Worm (Caenorhabditis elegans) whole organism, L2 larva: ENCODE results near the gene srh-252.
A peak's percentile ranks its signal among the peaks of the same experiment; 100 is the strongest.
"Not testable (repeated sequence)": the region's sequence is repeated elsewhere in the genome, so short reads cannot be mapped to it uniquely, and the experiment has no call there.

Experiments
- F13H6.1 ChIP-seq: sonication (generic microtip); optimal IDR thresholded peaks from 2 replicates; lab custom pipeline; 2016; ENCODE audit warnings: missing genetic modification characterization, missing compliant biosample characterization
- Y55F3AM.14 ChIP-seq: fragments of 200-800 bp; sonication (Bioruptor generic); optimal IDR thresholded peaks from 2 replicates; lab custom pipeline; 2018; ENCODE audit warnings: mild to moderate bottlenecking, missing genetic modification characterization, missing compliant biosample characterization
- ZK546.5 ChIP-seq: sonication (generic microtip); optimal IDR thresholded peaks from 2 replicates; lab custom pipeline; 2017; ENCODE audit warnings: missing biosample characterization, missing genetic modification characterization
- alr-1 ChIP-seq: fragments of 150-350 bp; optimal IDR thresholded peaks from 2 replicates; lab custom pipeline; 2014; ENCODE audit warnings: missing biosample characterization, missing genetic modification characterization
- aly-2 ChIP-seq: fragments of 150-350 bp; optimal IDR thresholded peaks from 2 replicates; lab custom pipeline; 2014; ENCODE audit warnings: missing biosample characterization, missing genetic modification characterization
- ama-1 ChIP-seq: fragments of 150-350 bp; optimal IDR thresholded peaks from 2 replicates; lab custom pipeline; 2018; ENCODE audit warnings: inconsistent platforms
- blmp-1 ChIP-seq: sonication (generic microtip); optimal IDR thresholded peaks from 2 replicates; lab custom pipeline; 2017; ENCODE audit warnings: missing genetic modification characterization, mild to moderate bottlenecking, missing compliant biosample characterization, antibody characterized with exemption, moderate library complexity; ENCODE audit not compliant: insufficient read depth
- ceh-16 ChIP-seq: fragments of 150-350 bp; optimal IDR thresholded peaks from 2 replicates; lab custom pipeline; 2014; ENCODE audit warnings: missing biosample characterization, missing genetic modification characterization
- ceh-82 ChIP-seq: fragments of 150-350 bp; optimal IDR thresholded peaks from 2 replicates; lab custom pipeline; 2014; ENCODE audit warnings: missing biosample characterization, missing genetic modification characterization
- crh-2 ChIP-seq: sonication (generic microtip); optimal IDR thresholded peaks from 2 replicates; lab custom pipeline; 2017; ENCODE audit warnings: missing biosample characterization, missing genetic modification characterization
- elt-1 ChIP-seq: fragments of 150-350 bp; optimal IDR thresholded peaks from 2 replicates; lab custom pipeline; 2014; ENCODE audit warnings: missing biosample characterization, missing genetic modification characterization
- elt-3 ChIP-seq: sonication (generic microtip); optimal IDR thresholded peaks from 2 replicates; lab custom pipeline; 2017; ENCODE audit warnings: missing biosample characterization, missing genetic modification characterization
- fos-1 ChIP-seq: fragments of 150-350 bp; optimal IDR thresholded peaks from 2 replicates; lab custom pipeline; 2014; ENCODE audit warnings: missing biosample characterization, missing genetic modification characterization
- lin-11 ChIP-seq: fragments of 150-350 bp; sonication (generic microtip); optimal IDR thresholded peaks from 2 replicates; lab custom pipeline; 2014; ENCODE audit warnings: missing biosample characterization, missing genetic modification characterization, inconsistent platforms, mixed read lengths
- lin-13 ChIP-seq: fragments of 150-350 bp; optimal IDR thresholded peaks from 2 replicates; lab custom pipeline; 2014; ENCODE audit warnings: missing biosample characterization, missing genetic modification reagents, missing genetic modification characterization
- lin-39 ChIP-seq: fragments of 150-350 bp; optimal IDR thresholded peaks from 2 replicates; lab custom pipeline; 2014; ENCODE audit warnings: missing biosample characterization, missing genetic modification reagents, missing genetic modification characterization
- lsy-2 ChIP-seq, 2 experiments: fragments of 150-350 bp in 1 of 2; sonication (generic microtip) in 1 of 2; optimal IDR thresholded peaks; 2 replicates each; lab custom pipeline; 2014 to 2017; ENCODE audit warnings: missing biosample characterization in 2 of 2, missing genetic modification characterization in 2 of 2
- mbf-1 ChIP-seq: sonication (generic microtip); optimal IDR thresholded peaks from 2 replicates; lab custom pipeline; 2017; ENCODE audit warnings: missing biosample characterization, missing genetic modification characterization
- mdl-1 ChIP-seq, 2 experiments: fragments of 150-350 bp in 1 of 2; sonication (generic microtip) in 1 of 2; optimal IDR thresholded peaks; 2 replicates each; lab custom pipeline; 2017; ENCODE audit warnings: missing biosample characterization in 2 of 2, missing genetic modification characterization in 2 of 2
- nhr-11 ChIP-seq: fragments of 150-350 bp; optimal IDR thresholded peaks from 2 replicates; lab custom pipeline; 2014; ENCODE audit warnings: missing biosample characterization, missing genetic modification characterization
- nhr-12 ChIP-seq: fragments of 150-350 bp; optimal IDR thresholded peaks from 2 replicates; lab custom pipeline; 2014; ENCODE audit warnings: missing biosample characterization, missing genetic modification characterization
- nhr-21 ChIP-seq: fragments of 150-350 bp; optimal IDR thresholded peaks from 2 replicates; lab custom pipeline; 2014; ENCODE audit warnings: missing biosample characterization, missing genetic modification characterization
- nhr-237 ChIP-seq: fragments of 150-350 bp; optimal IDR thresholded peaks from 2 replicates; lab custom pipeline; 2014; ENCODE audit warnings: missing biosample characterization, missing genetic modification characterization
- peb-1 ChIP-seq: fragments of 150-350 bp; optimal IDR thresholded peaks from 2 replicates; lab custom pipeline; 2014; ENCODE audit warnings: missing biosample characterization, missing genetic modification characterization
- sem-4 ChIP-seq: fragments of 150-350 bp; optimal IDR thresholded peaks from 2 replicates; lab custom pipeline; 2014; ENCODE audit warnings: missing biosample characterization, missing genetic modification reagents, missing genetic modification characterization
- skn-1 ChIP-seq: sonication (generic microtip); optimal IDR thresholded peaks from 2 replicates; lab custom pipeline; 2017; ENCODE audit warnings: missing biosample characterization, missing genetic modification characterization
- sma-3 ChIP-seq: sonication (generic microtip); optimal IDR thresholded peaks from 2 replicates; lab custom pipeline; 2016; ENCODE audit warnings: missing genetic modification reagents, missing genetic modification characterization, missing compliant biosample characterization
- snpc-4 ChIP-seq: fragments of 150-350 bp; optimal IDR thresholded peaks from 2 replicates; lab custom pipeline; 2014; ENCODE audit warnings: missing biosample characterization, missing genetic modification characterization
- unc-62 ChIP-seq: fragments of 150-350 bp; optimal IDR thresholded peaks from 2 replicates; lab custom pipeline; 2014; ENCODE audit warnings: missing biosample characterization, missing genetic modification reagents, missing genetic modification characterization
- ztf-1 ChIP-seq: fragments of 200-800 bp; sonication (Bioruptor generic); conservative IDR thresholded peaks from 2 replicates; pipeline ENCODE4 v1.3.6; 2022; ENCODE audit warnings: missing genetic modification characterization, missing compliant biosample characterization

srh-252 gene

DNA sequence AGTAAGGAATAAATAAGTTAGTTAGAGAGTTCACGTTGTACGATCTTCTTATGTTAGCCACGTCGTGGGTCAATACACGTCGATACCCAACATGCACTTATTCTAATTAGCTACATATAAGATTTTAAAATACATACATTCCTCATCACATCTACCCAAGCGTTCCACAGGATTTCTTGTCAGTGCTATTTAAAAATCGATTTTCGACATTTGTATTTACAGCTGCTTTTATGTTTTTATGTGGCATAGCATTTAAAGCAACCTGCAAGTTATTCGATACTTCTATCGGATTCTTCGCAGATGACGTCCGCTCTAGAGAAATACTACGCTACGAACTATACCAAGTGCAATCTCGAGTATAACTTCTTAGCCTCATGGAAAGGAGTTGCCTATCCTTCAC is 32.2 kb upstream of the srh-252 start, which contains the start of gene srh-115:
Gene srh-115, plus strand, starts transcription at position 301 of the 400 bp plus-strand sequence.
- no peak for TF ChIP-seq lin-13 (GFP tag; lab: Kevin White, UChicago)
- TF ChIP-seq nhr-237 (tag; lab: Kevin White, UChicago): no peak
- TF ChIP-seq alr-1 (tag; lab: Kevin White, UChicago): no peak
- TF ChIP-seq nhr-11 (tag; lab: Kevin White, UChicago): no peak
- no peak for TF ChIP-seq elt-3

ce11 chrV:17255028-17255427 is 31.8 kb upstream of the srh-252 start, which contains the start of gene srh-116:
srh-116 (minus strand) TSS chrV:17255128.
- TF ChIP-seq nhr-12 (tag; lab: Kevin White, UChicago); skn-1 (tag; lab: Kevin White, UChicago); F13H6.1: not testable (repeated sequence)

DNA sequence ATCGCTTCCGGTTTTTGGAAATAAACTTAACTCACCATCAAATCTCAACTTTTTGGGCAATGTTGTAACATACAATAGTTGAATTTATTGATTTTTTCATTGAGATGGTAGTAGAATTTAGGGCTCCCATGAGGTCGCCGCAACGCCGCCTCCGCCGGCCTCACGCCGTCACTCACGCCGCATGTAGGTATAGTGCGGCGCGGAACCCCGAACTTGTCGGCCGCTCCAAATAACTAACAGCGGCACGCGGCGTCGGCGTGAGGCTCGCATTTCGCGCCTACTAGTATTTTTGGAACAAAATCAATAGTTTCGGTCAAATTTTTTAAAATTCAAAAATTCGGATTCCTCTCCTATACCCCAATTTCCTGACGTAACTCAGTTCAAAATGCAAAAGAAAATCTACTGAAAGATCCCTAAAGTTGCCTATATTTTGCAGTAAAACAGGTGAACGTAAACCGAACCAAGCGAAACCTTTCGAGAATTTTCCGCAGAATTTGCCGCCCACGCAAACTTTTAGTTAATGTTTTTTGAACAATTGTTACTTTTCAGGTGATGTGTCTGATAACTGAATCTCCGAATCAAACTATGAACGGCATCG is 28.3 kb upstream of the srh-252 start, which contains the start of gene Y61B8A.6:
Gene Y61B8A.6, plus strand, starts transcription at position 548 of the 598 bp plus-strand sequence.
- no peak for TF ChIP-seq nhr-11 (tag; lab: Kevin White, UChicago)
- TF ChIP-seq ZK546.5: no peak
- no peak for TF ChIP-seq Y55F3AM.14 (GFP tag; lab: Kevin White, UChicago)
- no peak for TF ChIP-seq lin-11 (tag; lab: Kevin White, UChicago)
- no peak for TF ChIP-seq skn-1 (tag; lab: Kevin White, UChicago)
- TF ChIP-seq mdl-1 (tag; optimal IDR thresholded peaks at IDR 0.05; lab: Kevin White, UChicago): no peak

DNA sequence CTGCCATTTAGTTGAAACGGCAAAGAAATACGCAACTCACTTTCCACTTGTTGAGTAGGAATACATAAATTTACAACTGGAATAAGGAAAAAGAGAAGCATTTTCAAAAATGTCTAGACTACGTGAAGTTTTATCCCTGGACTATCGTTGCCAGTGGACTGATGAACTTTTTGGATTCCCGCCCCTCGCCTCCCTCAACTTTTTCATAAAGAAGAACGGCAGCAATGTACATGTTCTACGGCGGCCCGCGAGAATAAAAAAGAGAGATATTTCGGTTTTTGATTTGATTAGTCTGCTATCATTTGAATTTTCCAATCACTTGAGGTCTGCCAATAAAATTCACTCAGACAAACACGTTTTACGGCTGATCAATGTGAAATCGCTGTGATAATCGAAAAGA is 25.7 kb upstream of the srh-252 start, which contains the start of gene clec-243:
Gene clec-243, minus strand, starts transcription at position 101 of the 400 bp plus-strand sequence.
- TF ChIP-seq lin-11 (tag; lab: Kevin White, UChicago) (no peak), nhr-11 (tag; lab: Kevin White, UChicago) (no peak), ama-1 (lab: Kevin White, UChicago) (no peak), ztf-1 (no peak), nhr-21 (tag; lab: Kevin White, UChicago) (no peak), ZK546.5 (no peak), mdl-1 (tag; optimal IDR thresholded peaks at IDR 0.05; lab: Kevin White, UChicago) (no peak), nhr-237 (tag; lab: Kevin White, UChicago) (no peak), lin-39 (no peak), ceh-16 (tag; lab: Kevin White, UChicago) (no peak), unc-62 (GFP tag; lab: Kevin White, UChicago) (no peak), lin-13 (GFP tag; lab: Kevin White, UChicago) (no peak)

DNA sequence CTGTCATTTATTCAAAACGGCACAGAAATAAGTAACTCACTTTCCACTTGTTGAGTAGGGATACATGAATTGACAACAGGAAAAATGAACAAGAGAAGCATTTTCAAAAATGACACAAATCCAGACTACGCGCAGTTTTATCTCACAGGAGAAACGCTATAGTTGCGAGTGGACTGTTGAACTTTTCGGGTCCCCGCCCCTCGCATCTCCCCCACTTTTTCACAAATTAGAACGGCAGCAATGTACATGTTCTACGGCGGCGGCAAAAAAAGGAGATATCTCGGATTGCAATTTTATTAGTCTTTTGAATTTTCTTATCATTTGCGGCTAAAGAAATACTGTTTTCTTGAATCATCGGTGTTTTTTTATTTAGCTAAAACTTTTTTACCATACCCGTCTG is 22.2 kb upstream of the srh-252 start, which contains the start of gene clec-242:
Gene clec-242, minus strand, starts transcription at position 101 of the 400 bp plus-strand sequence.
- TF ChIP-seq mdl-1 (tag; optimal IDR thresholded peaks at IDR 0.05; lab: Kevin White, UChicago) (no peak), aly-2 (tag; lab: Kevin White, UChicago) (no peak), lin-39 (no peak), nhr-237 (tag; lab: Kevin White, UChicago) (no peak), nhr-11 (tag; lab: Kevin White, UChicago) (no peak), elt-1 (tag; lab: Kevin White, UChicago) (no peak), snpc-4 (tag; lab: Kevin White, UChicago) (no peak), mbf-1 (tag; lab: Kevin White, UChicago) (no peak), ceh-16 (tag; lab: Kevin White, UChicago) (no peak), blmp-1 (no peak), ceh-82 (tag; lab: Kevin White, UChicago) (no peak), sma-3 (GFP tag; lab: Kevin White, UChicago) (no peak)

ce11 chrV:17243016-17243415 is 19.8 kb upstream of the srh-252 start:
- TF ChIP-seq lsy-2 (tag; optimal IDR thresholded peaks at IDR 0.05; lab: Kevin White, UChicago) (no peak), crh-2 (tag; lab: Kevin White, UChicago) (no peak), fos-1 (tag; lab: Kevin White, UChicago) (peak; percentile 87), peb-1 (tag; lab: Kevin White, UChicago) (no peak), sem-4 (tag; lab: Kevin White, UChicago) (no peak), lin-39 (no peak)
